Worm (Caenorhabditis elegans): ENCODE data around the gene his-3.

The his-3 gene

ce11 chrV:16075250-16075709 is 34.7 kb downstream of the his-3 start, which contains the start of the genes F14H3.12 and srj-29:
Gene F14H3.12, minus strand, starts transcription at chrV:16075323.
Gene srj-29, plus strand, starts transcription at chrV:16075659.
- TF ChIP-seq ceh-39 (tag; optimal IDR thresholded peaks at IDR 0.05), result no peak
- no peak for TF ChIP-seq M03D4.4 (tag; optimal IDR thresholded peaks at IDR 0.05)
- TF ChIP-seq elt-3 (tag; optimal IDR thresholded peaks at IDR 0.05), result no peak
- no peak for TF ChIP-seq ztf-11 (tag; optimal IDR thresholded peaks at IDR 0.05)
- no peak for TF ChIP-seq lsy-2 (tag; optimal IDR thresholded peaks at IDR 0.05)
- no peak for TF ChIP-seq mab-5 (tag; optimal IDR thresholded peaks at IDR 0.05)
- no peak for TF ChIP-seq pha-4 (tag; optimal IDR thresholded peaks at IDR 0.05)
- TF ChIP-seq mls-2 (tag; optimal IDR thresholded peaks at IDR 0.05), result no peak
- TF ChIP-seq ceh-43 (GFP tag; optimal IDR thresholded peaks at IDR 0.05), result no peak
- no peak for TF ChIP-seq snpc-4 (tag; optimal IDR thresholded peaks at IDR 0.05)

DNA sequence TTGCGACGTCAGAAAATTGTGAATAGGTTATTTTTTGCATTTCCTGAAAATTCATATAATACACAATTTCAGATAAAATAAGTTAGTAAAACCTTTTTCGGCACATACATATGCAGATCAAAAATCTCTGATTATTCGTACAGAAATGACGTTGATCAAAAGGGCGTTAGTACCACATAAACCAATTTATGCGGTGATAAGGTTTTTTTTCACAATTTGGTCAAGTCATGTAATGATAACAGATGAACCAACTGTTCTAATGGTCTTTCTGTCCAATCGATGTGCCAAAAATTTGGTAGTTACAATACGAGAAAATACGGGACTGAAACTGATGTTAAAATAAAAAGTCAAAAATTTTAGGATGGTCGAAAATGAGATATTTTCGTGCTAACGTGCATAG is 39.4 kb downstream of the his-3 start:
- TF ChIP-seq ces-1 (GFP tag; optimal IDR thresholded peaks at IDR 0.05) (no peak), drap-1 (GFP tag; optimal IDR thresholded peaks at IDR 0.05) (no peak), sem-2 (GFP tag; optimal IDR thresholded peaks at IDR 0.05) (no peak), unc-120 (tag; optimal IDR thresholded peaks at IDR 0.05; ENCODE audit: poor library complexity, severe bottlenecking) (no peak), nhr-237 (tag; optimal IDR thresholded peaks at IDR 0.05) (no peak), mep-1 (tag; optimal IDR thresholded peaks at IDR 0.05) (no peak), snpc-4 (tag; optimal IDR thresholded peaks at IDR 0.05) (no peak), elt-1 (tag; optimal IDR thresholded peaks at IDR 0.05; ENCODE audit: borderline replicate concordance, insufficient read depth) (no peak), cnd-1 (tag; optimal IDR thresholded peaks at IDR 0.05) (no peak), lsy-2 (tag; optimal IDR thresholded peaks at IDR 0.05) (no peak)

DNA sequence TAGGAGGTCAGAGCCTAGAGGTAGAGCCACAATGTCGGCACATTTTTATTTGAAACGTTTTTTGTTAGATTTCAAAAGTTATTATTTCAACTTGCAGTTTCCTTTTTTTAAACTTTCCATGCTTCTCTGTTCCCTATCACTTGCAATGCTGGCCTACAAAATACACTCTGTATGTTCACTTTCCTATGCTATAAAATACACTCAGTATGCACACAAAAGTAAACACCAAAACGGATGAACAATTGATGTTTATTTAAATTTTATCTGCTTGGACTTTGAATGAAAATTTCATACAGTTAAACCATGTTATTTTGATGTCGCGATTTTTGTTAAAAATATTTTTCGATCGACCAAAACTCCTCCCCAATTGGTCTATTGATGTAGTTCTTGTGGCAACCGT is 40.1 kb downstream of the his-3 start:
- no peak for TF ChIP-seq sem-2 (GFP tag; optimal IDR thresholded peaks at IDR 0.05)
- no peak for TF ChIP-seq bed-3 (GFP tag; optimal IDR thresholded peaks at IDR 0.05)
- TF ChIP-seq nhr-76 (tag; optimal IDR thresholded peaks at IDR 0.05), result no peak
- no peak for TF ChIP-seq flh-1 (GFP tag; optimal IDR thresholded peaks at IDR 0.05)
- TF ChIP-seq M03D4.4 (tag; optimal IDR thresholded peaks at IDR 0.05), result no peak
- TF ChIP-seq nhr-2 (tag; optimal IDR thresholded peaks at IDR 0.05), result no peak
- TF ChIP-seq nhr-12 (tag; optimal IDR thresholded peaks at IDR 0.05), result no peak

DNA sequence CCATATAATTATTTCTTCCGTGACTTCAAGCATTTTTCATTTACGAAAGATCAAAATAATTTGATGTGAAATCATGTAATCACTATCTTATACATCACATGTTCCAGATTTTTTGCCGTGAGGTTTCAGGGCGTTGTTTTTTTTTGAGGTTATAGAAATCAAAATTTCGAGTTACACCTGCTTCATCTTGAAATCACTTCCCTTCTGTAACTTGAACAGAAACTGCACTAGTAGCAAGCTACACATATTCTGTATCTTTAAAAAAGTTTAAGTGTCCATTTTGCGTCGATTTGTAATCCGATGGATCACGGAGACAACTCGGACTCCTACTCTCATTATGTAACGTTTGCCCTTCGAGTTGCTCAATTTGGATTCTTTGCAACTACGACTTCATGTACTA is 50.1 kb downstream of the his-3 start, which contains the start of gene F22B8.3:
F22B8.3 (plus strand) TSS at position 301 of the 400 bp plus-strand sequence.
- TF ChIP-seq sptf-1 (tag; optimal IDR thresholded peaks at IDR 0.05), result no peak
- no peak for TF ChIP-seq unc-120 (tag; optimal IDR thresholded peaks at IDR 0.05; ENCODE audit: poor library complexity, severe bottlenecking)
- TF ChIP-seq lsy-2 (tag; optimal IDR thresholded peaks at IDR 0.05), result no peak
- TF ChIP-seq unc-62 (GFP tag; optimal IDR thresholded peaks at IDR 0.05), result no peak
